Worm (Caenorhabditis elegans) whole organism, late embryonic: Measurements from ENCODE around the gene W08E12.8.

ENCODE experiments used
- C08G9.2 ChIP-seq: sonication (generic microtip); optimal IDR thresholded peaks from 2 replicates; lab custom pipeline; 2016; ENCODE audit warnings: mild to moderate bottlenecking, missing genetic modification characterization, moderate library complexity, missing compliant biosample characterization
- F13H6.1 ChIP-seq: sonication (generic microtip); optimal IDR thresholded peaks from 2 replicates; lab custom pipeline; 2016; ENCODE audit warnings: missing genetic modification characterization, missing compliant biosample characterization
- T23F11.4 ChIP-seq: fragments of 200-800 bp; sonication (Bioruptor generic); optimal IDR thresholded peaks from 2 replicates; lab custom pipeline; 2018; ENCODE audit warnings: mild to moderate bottlenecking, missing genetic modification characterization, missing compliant biosample characterization
- ama-1 ChIP-seq: fragments of 150-350 bp; optimal IDR thresholded peaks from 2 replicates; lab custom pipeline; 2014
- ceh-18 ChIP-seq: sonication (generic microtip); optimal IDR thresholded peaks from 2 replicates; lab custom pipeline; 2016; ENCODE audit warnings: missing genetic modification characterization, missing compliant biosample characterization
- ceh-30 ChIP-seq: fragments of 150-350 bp; optimal IDR thresholded peaks from 2 replicates; lab custom pipeline; 2014; ENCODE audit warnings: missing biosample characterization, missing genetic modification characterization
- ceh-34 ChIP-seq: sonication (generic microtip); optimal IDR thresholded peaks from 2 replicates; lab custom pipeline; 2016; ENCODE audit warnings: mild to moderate bottlenecking, missing genetic modification characterization, missing compliant biosample characterization
- ceh-45 ChIP-seq: fragments of 200-800 bp; sonication (Bioruptor generic); IDR thresholded peaks from 2 replicates; pipeline ENCODE4 v1.3.6; 2022; ENCODE audit warnings: missing genetic modification reagents, missing genetic modification characterization, missing compliant biosample characterization
- ceh-9 ChIP-seq: sonication (generic microtip); optimal IDR thresholded peaks from 2 replicates; lab custom pipeline; 2016; ENCODE audit warnings: mild to moderate bottlenecking, missing genetic modification characterization, inconsistent platforms, missing compliant biosample characterization
- che-1 ChIP-seq: sonication (generic microtip); optimal IDR thresholded peaks from 2 replicates; lab custom pipeline; 2016; ENCODE audit warnings: mild to moderate bottlenecking, missing genetic modification characterization, missing compliant biosample characterization
- dve-1 ChIP-seq: sonication (generic microtip); optimal IDR thresholded peaks from 2 replicates; lab custom pipeline; 2017; ENCODE audit warnings: antibody characterized with exemption, mild to moderate bottlenecking, missing genetic modification characterization, missing compliant biosample characterization
- fax-1 ChIP-seq: sonication (generic microtip); optimal IDR thresholded peaks from 2 replicates; lab custom pipeline; 2016; ENCODE audit warnings: missing genotype, missing genetic modification characterization, missing compliant biosample characterization
- hlh-15 ChIP-seq: sonication (generic microtip); optimal IDR thresholded peaks from 2 replicates; lab custom pipeline; 2016; ENCODE audit warnings: missing genetic modification characterization, missing compliant biosample characterization
- hlh-8 ChIP-seq: sonication (generic microtip); optimal IDR thresholded peaks from 2 replicates; lab custom pipeline; 2016; ENCODE audit warnings: missing genotype, missing genetic modification characterization, missing compliant biosample characterization
- lim-6 ChIP-seq: sonication (generic microtip); optimal IDR thresholded peaks from 2 replicates; lab custom pipeline; 2016; ENCODE audit warnings: missing genetic modification characterization, missing compliant biosample characterization
- lin-11 ChIP-seq: fragments of 200-800 bp; sonication (Bioruptor generic); optimal IDR thresholded peaks from 2 replicates; lab custom pipeline; 2018; ENCODE audit warnings: mild to moderate bottlenecking, missing genetic modification characterization, missing compliant biosample characterization
- madf-2 ChIP-seq: sonication (generic microtip); optimal IDR thresholded peaks from 2 replicates; lab custom pipeline; 2017; ENCODE audit warnings: missing genetic modification characterization, missing compliant biosample characterization
- nfya-1 ChIP-seq: sonication (generic microtip); optimal IDR thresholded peaks from 2 replicates; lab custom pipeline; 2017; ENCODE audit warnings: missing genetic modification characterization, mild to moderate bottlenecking, missing compliant biosample characterization, antibody characterized with exemption, moderate library complexity
- nhr-11 ChIP-seq: fragments of 150-350 bp; optimal IDR thresholded peaks from 2 replicates; lab custom pipeline; 2014; ENCODE audit warnings: missing biosample characterization, missing genetic modification characterization
- nhr-232 ChIP-seq: sonication (generic microtip); optimal IDR thresholded peaks from 2 replicates; lab custom pipeline; 2016; ENCODE audit warnings: missing genetic modification characterization, missing compliant biosample characterization
- npax-4 ChIP-seq: sonication (generic microtip); optimal IDR thresholded peaks from 2 replicates; lab custom pipeline; 2016; ENCODE audit warnings: missing genetic modification characterization, missing compliant biosample characterization
- pag-3 ChIP-seq: sonication (generic microtip); optimal IDR thresholded peaks from 2 replicates; lab custom pipeline; 2016; ENCODE audit warnings: missing compliant biosample characterization, missing genetic modification characterization, borderline replicate concordance
- pax-1 ChIP-seq: fragments of 150-350 bp; optimal IDR thresholded peaks from 2 replicates; lab custom pipeline; 2014; ENCODE audit warnings: missing biosample characterization, missing genetic modification characterization
- pha-2 ChIP-seq: sonication (generic microtip); optimal IDR thresholded peaks from 2 replicates; lab custom pipeline; 2017; ENCODE audit warnings: mild to moderate bottlenecking, missing genetic modification characterization, missing compliant biosample characterization
- pha-4 ChIP-seq: fragments of 150-350 bp; optimal IDR thresholded peaks from 2 replicates; lab custom pipeline; 2018; ENCODE audit warnings: missing biosample characterization, missing genetic modification reagents, missing genetic modification characterization
- pqm-1 ChIP-seq: sonication (generic microtip); optimal IDR thresholded peaks from 2 replicates; lab custom pipeline; 2016; ENCODE audit warnings: missing genetic modification characterization, missing compliant biosample characterization
- pros-1 ChIP-seq: fragments of 150-350 bp; optimal IDR thresholded peaks from 2 replicates; lab custom pipeline; 2014; ENCODE audit warnings: missing biosample characterization, missing genetic modification reagents, missing genetic modification characterization
- ref-2 ChIP-seq: sonication (generic microtip); optimal IDR thresholded peaks from 2 replicates; lab custom pipeline; 2016; ENCODE audit warnings: missing genetic modification characterization, missing compliant biosample characterization
- rnt-1 ChIP-seq: sonication (generic microtip); optimal IDR thresholded peaks from 2 replicates; lab custom pipeline; 2016; ENCODE audit warnings: missing genetic modification characterization, missing compliant biosample characterization
- syd-9 ChIP-seq: sonication (generic microtip); optimal IDR thresholded peaks from 2 replicates; lab custom pipeline; 2016; ENCODE audit warnings: mild to moderate bottlenecking, missing genetic modification characterization, moderate library complexity, missing compliant biosample characterization
- tbx-7 ChIP-seq: sonication (generic microtip); optimal IDR thresholded peaks from 2 replicates; lab custom pipeline; 2016; ENCODE audit warnings: missing genotype, missing genetic modification characterization, missing compliant biosample characterization
- ttx-3 ChIP-seq: sonication (generic microtip); optimal IDR thresholded peaks from 2 replicates; lab custom pipeline; 2016; ENCODE audit warnings: missing genetic modification reagents, missing genetic modification characterization, missing compliant biosample characterization
- unc-3 ChIP-seq, 2 experiments: fragments of 200-800 bp in 1 of 2; sonication (Bioruptor generic) in 1 of 2; sonication (generic microtip) in 1 of 2; conservative IDR thresholded peaks in 1 of 2; optimal IDR thresholded peaks in 1 of 2; 2 replicates each; pipeline versions ENCODE4 v1.3.6 to Lab custom; 2016 to 2022; ENCODE audit warnings: missing compliant biosample characterization in 2 of 2, missing genetic modification characterization in 2 of 2, missing genetic modification reagents in 1 of 2
- unc-42 ChIP-seq: sonication (generic microtip); optimal IDR thresholded peaks from 2 replicates; lab custom pipeline; 2016; ENCODE audit warnings: missing genotype, missing genetic modification characterization, missing compliant biosample characterization
- unc-55 ChIP-seq: sonication (generic microtip); optimal IDR thresholded peaks from 2 replicates; lab custom pipeline; 2017; ENCODE audit warnings: missing biosample characterization, missing genetic modification reagents, missing genetic modification characterization
- ztf-16 ChIP-seq: sonication (generic microtip); optimal IDR thresholded peaks from 2 replicates; lab custom pipeline; 2017; ENCODE audit warnings: missing genetic modification characterization, missing compliant biosample characterization

Gene W08E12.8

DNA sequence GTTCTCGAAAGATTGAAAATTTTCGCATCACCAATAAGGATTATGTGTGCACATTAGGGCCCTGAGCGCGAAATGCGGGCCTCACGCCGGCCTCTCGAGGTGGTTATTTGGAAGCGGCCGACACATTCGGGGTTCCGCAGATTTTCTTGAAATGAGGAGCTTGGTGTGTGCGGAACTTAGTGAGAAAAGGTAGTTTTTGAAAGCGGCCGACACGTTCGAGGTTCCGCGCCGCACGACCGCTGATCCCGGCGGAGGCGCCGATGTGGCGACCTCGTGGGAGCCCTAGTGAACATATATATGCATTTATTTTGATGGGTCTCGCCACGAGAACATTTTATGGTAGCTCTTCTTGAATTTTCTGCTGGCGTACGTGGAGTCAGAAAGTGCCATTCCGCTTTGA lies 25.3 kb upstream of the W08E12.8 start:
- TF ChIP-seq che-1 (tag; lab: Kevin White, UChicago): no peak
- no peak for TF ChIP-seq pag-3 (tag; lab: Kevin White, UChicago)
- TF ChIP-seq unc-55 (GFP tag; lab: Kevin White, UChicago): no peak
- TF ChIP-seq unc-42: no peak

- TF ChIP-seq npax-4 (tag; lab: Kevin White, UChicago): no peak
- TF ChIP-seq syd-9 (tag; lab: Kevin White, UChicago): no peak
- no peak for TF ChIP-seq C08G9.2
- TF ChIP-seq ttx-3 (tag; lab: Kevin White, UChicago): no peak
- no peak for TF ChIP-seq fax-1 (tag; lab: Kevin White, UChicago)
- no peak for TF ChIP-seq F13H6.1
- TF ChIP-seq ceh-45 (GFP tag; lab: Robert Waterston, UW): no peak
- no peak for TF ChIP-seq rnt-1
- TF ChIP-seq ama-1: no peak
- no peak for TF ChIP-seq unc-3 (GFP tag; conservative IDR thresholded peaks at IDR 0.05; lab: Robert Waterston, UW)
- TF ChIP-seq unc-3 (tag; optimal IDR thresholded peaks at IDR 0.05; lab: Kevin White, UChicago): no peak
- TF ChIP-seq pqm-1 (tag; lab: Kevin White, UChicago): no peak
These were observed 24.6 kb upstream of the W08E12.8 start, which contains the start of gene clec-173 for ce11 chrIV:3267581-3267980. clec-173 (minus strand) TSS chrIV:3267681.

DNA sequence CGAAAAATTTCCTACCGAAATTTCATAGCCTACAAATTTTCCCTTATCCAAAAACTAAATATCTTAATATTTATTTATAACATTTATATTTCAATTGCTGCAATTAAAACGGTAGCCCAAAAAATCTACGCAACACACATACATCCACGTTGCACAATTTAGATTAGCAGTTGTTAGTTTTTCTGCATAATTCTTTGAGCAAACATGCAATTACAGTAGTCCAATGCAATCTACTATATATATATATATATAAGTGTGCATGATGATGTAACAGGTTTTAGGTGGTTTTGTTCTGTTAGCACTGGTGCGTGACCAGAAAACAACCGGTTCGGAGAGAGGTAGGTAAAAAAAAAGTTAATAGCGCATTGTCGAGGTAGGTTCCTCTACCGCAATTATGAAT lies 20.8 kb upstream of the W08E12.8 start:
- no peak for TF ChIP-seq pha-4 (tag; lab: Kevin White, UChicago)
- no peak for TF ChIP-seq ceh-30 (tag; lab: Kevin White, UChicago)
- no peak for TF ChIP-seq ceh-34 (tag; lab: Kevin White, UChicago)
- TF ChIP-seq nhr-232 (tag; lab: Kevin White, UChicago): no peak

DNA sequence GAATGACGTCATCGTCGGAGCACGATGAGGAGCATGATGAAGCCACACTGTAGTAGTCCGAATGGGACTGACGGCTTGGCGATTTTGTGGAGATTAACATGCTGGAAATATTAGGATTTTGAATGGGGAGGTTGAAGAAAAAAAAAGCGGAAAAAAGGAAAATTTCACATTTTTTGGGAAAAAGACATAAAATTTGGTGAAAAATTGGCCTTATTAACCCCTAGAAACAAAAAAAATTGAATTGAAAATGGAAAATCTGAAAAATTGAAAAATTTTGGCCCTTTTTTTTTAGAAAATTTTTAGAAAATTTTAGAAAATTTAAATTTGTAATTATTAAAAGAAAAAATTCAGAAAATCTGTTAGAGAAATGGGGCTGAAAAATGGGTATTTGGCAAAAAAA lies 18.9 kb upstream of the W08E12.8 start, which contains the start of gene T26C12.3:
T26C12.3 (minus strand) TSS at position 101 of the 400 bp plus-strand sequence.
- no peak for TF ChIP-seq pax-1 (tag; lab: Kevin White, UChicago)
- no peak for TF ChIP-seq nfya-1 (tag; lab: Kevin White, UChicago)
- no peak for TF ChIP-seq pros-1 (tag; lab: Kevin White, UChicago)
- no peak for TF ChIP-seq hlh-8 (tag; lab: Kevin White, UChicago)
- TF ChIP-seq madf-2: no peak
- no peak for TF ChIP-seq fax-1 (tag; lab: Kevin White, UChicago)
- TF ChIP-seq ztf-16 (tag; lab: Kevin White, UChicago): no peak
- TF ChIP-seq ama-1: no peak
- no peak for TF ChIP-seq ceh-9
- no peak for TF ChIP-seq unc-42

- TF ChIP-seq hlh-15 (tag; lab: Kevin White, UChicago): no peak
- TF ChIP-seq ref-2 (tag; lab: Kevin White, UChicago): peak; percentile 21
- TF ChIP-seq pha-4 (tag; lab: Kevin White, UChicago): no peak
- TF ChIP-seq unc-55 (GFP tag; lab: Kevin White, UChicago): peak; percentile 62
These were observed 13.3 kb upstream of the W08E12.8 start for ce11 chrIV:3278822-3279221.

DNA sequence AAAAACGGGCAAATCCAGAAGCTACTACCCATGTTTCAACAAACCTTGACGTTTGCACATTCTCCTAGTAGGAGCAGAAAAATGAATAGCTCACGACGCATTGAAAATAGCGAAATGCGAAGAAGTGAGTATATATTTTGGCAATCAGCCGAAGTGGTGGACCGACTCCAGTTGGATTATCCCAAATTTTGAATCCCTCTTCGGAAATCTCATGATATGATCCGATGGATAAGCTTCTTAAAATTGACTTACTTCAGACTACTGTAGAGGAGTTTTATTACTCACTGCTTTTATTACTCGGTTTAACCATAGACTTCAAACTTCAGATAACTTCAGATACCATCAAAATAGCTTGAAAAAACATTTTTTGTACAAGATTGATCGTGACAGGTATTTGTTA lies 2.9 kb upstream of the W08E12.8 start, which contains the start of gene gcy-23:
gcy-23 (minus strand) TSS at position 101 of the 400 bp plus-strand sequence.
- no peak for TF ChIP-seq pha-2 (tag; lab: Kevin White, UChicago)
- TF ChIP-seq lin-11 (tag; lab: Kevin White, UChicago): no peak
- no peak for TF ChIP-seq lim-6
- TF ChIP-seq T23F11.4: no peak
- no peak for TF ChIP-seq unc-42
- TF ChIP-seq ceh-18 (tag; lab: Kevin White, UChicago): no peak
- TF ChIP-seq dve-1 (tag; lab: Kevin White, UChicago): no peak
- TF ChIP-seq tbx-7 (tag; lab: Kevin White, UChicago): no peak
- no peak for TF ChIP-seq nhr-11
